Worm (Caenorhabditis elegans) whole organism, L4/young adult: Measurements from ENCODE around the gene F52E1.9.

Source experiments
- W03F9.2 ChIP-seq: fragments of 150-350 bp; optimal IDR thresholded peaks from 2 replicates; lab custom pipeline; 2014; ENCODE audit warnings: missing biosample characterization, missing genetic modification characterization
- dao-5 ChIP-seq: sonication (generic microtip); optimal IDR thresholded peaks from 2 replicates; lab custom pipeline; 2016; ENCODE audit warnings: missing genotype, missing genetic modification characterization, moderate library complexity, missing compliant biosample characterization
- him-1 ChIP-seq: sonication (generic microtip); optimal IDR thresholded peaks from 2 replicates; lab custom pipeline; 2016; ENCODE audit warnings: missing genotype, missing genetic modification reagents, missing genetic modification characterization, missing compliant biosample characterization

F52E1.9 gene

ce11 chrV:8424840-8425814 is 22.7 kb upstream of the F52E1.9 start:
- TF ChIP-seq W03F9.2 = no peak
- no peak for TF ChIP-seq him-1 (tag; lab: Kevin White, UChicago)
- TF ChIP-seq dao-5 (tag; lab: Kevin White, UChicago) = no peak

- no peak for TF ChIP-seq him-1 (tag; lab: Kevin White, UChicago)
- no peak for TF ChIP-seq dao-5 (tag; lab: Kevin White, UChicago)
- no peak for TF ChIP-seq W03F9.2
Observed at ce11 chrV:8417271-8417670, 14.8 kb upstream of the F52E1.9 start.

- TF ChIP-seq W03F9.2 = no peak
- peak; percentile 51 for TF ChIP-seq dao-5 (tag; lab: Kevin White, UChicago)
Observed at ce11 chrV:8415113-8415530, 12.7 kb upstream of the F52E1.9 start.

- TF ChIP-seq dao-5 (tag; lab: Kevin White, UChicago) (no peak), W03F9.2 (no peak), him-1 (tag; lab: Kevin White, UChicago) (no peak)
Observed at ce11 chrV:8414036-8414728, 11.7 kb upstream of the F52E1.9 start, which contains the start of gene pos-1. TSS of gene pos-1 (plus strand) at chrV:8414086.

ce11 chrV:8413432-8414021 is 11.1 kb upstream of the F52E1.9 start, which contains the start of gene vha-18:
TSS of gene vha-18 (minus strand) at chrV:8413482.
- TF ChIP-seq W03F9.2 = no peak
- TF ChIP-seq him-1 (tag; lab: Kevin White, UChicago) = no peak
- no peak for TF ChIP-seq dao-5 (tag; lab: Kevin White, UChicago)

ce11 chrV:8410406-8410805 is 7.9 kb upstream of the F52E1.9 start, which contains the start of gene F52E1.2:
TSS of gene F52E1.2 (plus strand) at chrV:8410595.
- TF ChIP-seq him-1 (tag; lab: Kevin White, UChicago) (no peak), W03F9.2 (no peak), dao-5 (tag; lab: Kevin White, UChicago) (no peak)

ce11 chrV:8409594-8409993 is 7.1 kb upstream of the F52E1.9 start:
- no peak for TF ChIP-seq W03F9.2

- no peak for TF ChIP-seq dao-5 (tag; lab: Kevin White, UChicago)
- TF ChIP-seq W03F9.2 = no peak
- no peak for TF ChIP-seq him-1 (tag; lab: Kevin White, UChicago)
Observed at ce11 chrV:8406911-8407310, 4.4 kb upstream of the F52E1.9 start.

- TF ChIP-seq dao-5 (tag; lab: Kevin White, UChicago) (no peak), W03F9.2 (no peak), him-1 (tag; lab: Kevin White, UChicago) (no peak)
Observed at ce11 chrV:8406155-8406554, 3.7 kb upstream of the F52E1.9 start.

- TF ChIP-seq him-1 (tag; lab: Kevin White, UChicago) = no peak
- no peak for TF ChIP-seq dao-5 (tag; lab: Kevin White, UChicago)
- TF ChIP-seq W03F9.2 = no peak
Observed at ce11 chrV:8404339-8404738, 1.9 kb upstream of the F52E1.9 start.

- TF ChIP-seq W03F9.2 (no peak), dao-5 (tag; lab: Kevin White, UChicago) (no peak)
Observed at ce11 chrV:8403916-8404315, 1.4 kb upstream of the F52E1.9 start.

- TF ChIP-seq W03F9.2 = no peak
- TF ChIP-seq him-1 (tag; lab: Kevin White, UChicago) = no peak
- no peak for TF ChIP-seq dao-5 (tag; lab: Kevin White, UChicago)
Observed at ce11 chrV:8403152-8403551, 683 bp upstream of the F52E1.9 start.

- TF ChIP-seq him-1 (tag; lab: Kevin White, UChicago) (no peak), W03F9.2 (no peak)
Observed at ce11 chrV:8401267-8401666, 1.2 kb downstream of the F52E1.9 start.

ce11 chrV:8400808-8401207 is 1.7 kb downstream of the F52E1.9 start:
- TF ChIP-seq dao-5 (tag; lab: Kevin White, UChicago) (no peak), him-1 (tag; lab: Kevin White, UChicago) (no peak), W03F9.2 (no peak)
